Fruit fly (Drosophila melanogaster) whole organism, embryonic: ENCODE measurements around the gene Polr1B.

ENCODE experiments used
- CG10267 ChIP-seq: fragments of 200-800 bp; sonication (Bioruptor generic); optimal IDR thresholded peaks from 2 replicates; lab custom pipeline; 2018; ENCODE audit warnings: missing biosample characterization, mild to moderate bottlenecking, missing genetic modification characterization, moderate library complexity
- CG11504 ChIP-seq: fragments of 200-800 bp; sonication (Bioruptor generic); optimal IDR thresholded peaks from 3 replicates; lab custom pipeline; 2019; ENCODE audit warnings: missing biosample characterization, mild to moderate bottlenecking, missing genetic modification characterization, moderate library complexity
- CG11696 ChIP-seq: fragments of 200-800 bp; sonication (Bioruptor generic); IDR thresholded peaks from 2 replicates; pipeline ENCODE4 v1.3.6; 2022; ENCODE audit warnings: missing biosample characterization, missing genetic modification characterization
- CG12659 ChIP-seq: fragments of 200-800 bp; sonication (Bioruptor generic); optimal IDR thresholded peaks from 3 replicates; lab custom pipeline; 2017; ENCODE audit warnings: mild to moderate bottlenecking, missing biosample characterization, missing genetic modification reagents, missing genetic modification characterization
- CG13287 ChIP-seq: fragments of 200-800 bp; sonication (Bioruptor generic); IDR thresholded peaks from 2 replicates; pipeline ENCODE4 v1.3.6; 2022; ENCODE audit warnings: missing biosample characterization, missing genetic modification characterization; ENCODE audit not compliant: partially characterized antibody
- CG14667 ChIP-seq: fragments of 200-800 bp; sonication (Bioruptor generic); IDR thresholded peaks from 2 replicates; pipeline ENCODE4 v1.3.6; 2022; ENCODE audit warnings: missing biosample characterization, missing genetic modification characterization
- CG15269 ChIP-seq: fragments of 200-800 bp; sonication (Bioruptor generic); optimal IDR thresholded peaks from 2 replicates; lab custom pipeline; 2018; ENCODE audit warnings: missing biosample characterization, mild to moderate bottlenecking, missing genetic modification characterization, moderate library complexity
- CG15479 ChIP-seq: fragments of 200-800 bp; sonication (Bioruptor generic); optimal IDR thresholded peaks from 3 replicates; lab custom pipeline; 2019; ENCODE audit warnings: missing biosample characterization, mild to moderate bottlenecking, missing genetic modification characterization, moderate library complexity
- CG17186 ChIP-seq: fragments of 200-800 bp; sonication (Bioruptor generic); optimal IDR thresholded peaks from 3 replicates; lab custom pipeline; 2017; ENCODE audit warnings: missing biosample characterization, missing genetic modification reagents, missing genetic modification characterization
- CG17912 ChIP-seq: fragments of 200-800 bp; sonication (Bioruptor generic); optimal IDR thresholded peaks from 2 replicates; lab custom pipeline; 2018; ENCODE audit warnings: missing biosample characterization, mild to moderate bottlenecking, missing genetic modification characterization
- CG1832 ChIP-seq: fragments of 200-800 bp; sonication (Bioruptor generic); optimal IDR thresholded peaks from 2 replicates; lab custom pipeline; 2017; ENCODE audit warnings: missing biosample characterization, mild to moderate bottlenecking, missing genetic modification characterization, inconsistent platforms
- CG18476 ChIP-seq: fragments of 200-800 bp; sonication (Bioruptor generic); optimal IDR thresholded peaks from 2 replicates; lab custom pipeline; 2016; ENCODE audit warnings: missing biosample characterization, mild to moderate bottlenecking, missing genetic modification characterization
- CG18764 ChIP-seq: fragments of 200-800 bp; sonication (Bioruptor generic); optimal IDR thresholded peaks from 3 replicates; lab custom pipeline; 2016; ENCODE audit warnings: missing biosample characterization, missing genetic modification characterization
- CG2129 ChIP-seq: fragments of 200-800 bp; sonication (Bioruptor generic); IDR thresholded peaks from 2 replicates; pipeline ENCODE4 v1.3.6; 2022; ENCODE audit warnings: missing biosample characterization, missing genetic modification characterization; ENCODE audit not compliant: partially characterized antibody
- CG3726 ChIP-seq: fragments of 200-800 bp; sonication (Bioruptor generic); IDR thresholded peaks from 3 replicates; pipeline ENCODE4, ENCODE4 v1.3.6; 2022; ENCODE audit warnings: missing biosample characterization, missing genetic modification characterization
- CG4707 ChIP-seq: fragments of 200-800 bp; sonication (Bioruptor generic); optimal IDR thresholded peaks from 2 replicates; lab custom pipeline; 2018; ENCODE audit warnings: missing biosample characterization, mild to moderate bottlenecking, missing genetic modification characterization, moderate library complexity
- CG6254 ChIP-seq: fragments of 200-800 bp; sonication (Bioruptor generic); optimal IDR thresholded peaks from 3 replicates; lab custom pipeline; 2017; ENCODE audit warnings: mild to moderate bottlenecking, missing biosample characterization, missing genetic modification reagents, missing genetic modification characterization
- CG6272 ChIP-seq: fragments of 200-800 bp; sonication (Bioruptor generic); IDR thresholded peaks from 2 replicates; pipeline ENCODE4 v1.3.6; 2022; ENCODE audit warnings: missing biosample characterization, missing genetic modification characterization
- CG7271 ChIP-seq: fragments of 200-800 bp; sonication (Bioruptor generic); optimal IDR thresholded peaks from 2 replicates; lab custom pipeline; 2018; ENCODE audit warnings: missing biosample characterization, mild to moderate bottlenecking, missing genetic modification characterization, moderate library complexity
- CG9817 ChIP-seq: fragments of 200-800 bp; sonication (Bioruptor generic); optimal IDR thresholded peaks from 2 replicates; lab custom pipeline; 2018; ENCODE audit warnings: missing biosample characterization, mild to moderate bottlenecking, missing genetic modification characterization, moderate library complexity
- CHES-1-like ChIP-seq: fragments of 200-800 bp; sonication (Bioruptor generic); optimal IDR thresholded peaks from 2 replicates; lab custom pipeline; 2016; ENCODE audit warnings: missing biosample characterization, missing genetic modification characterization
- Deaf1 ChIP-seq: fragments of 200-800 bp; optimal IDR thresholded peaks from 3 replicates; lab custom pipeline; 2019; ENCODE audit warnings: missing biosample characterization, mild to moderate bottlenecking, missing genetic modification characterization, moderate library complexity
- Ets65A ChIP-seq: fragments of 200-800 bp; sonication (Bioruptor generic); peaks from one replicate; lab custom pipeline; 2016; ENCODE audit warnings: missing biosample characterization, missing genetic modification characterization
- Hmr ChIP-seq: fragments of 200-800 bp; sonication (Bioruptor generic); optimal IDR thresholded peaks from 3 replicates; lab custom pipeline; 2017; ENCODE audit warnings: mild to moderate bottlenecking, missing biosample characterization, missing genetic modification reagents, missing genetic modification characterization
- Jarid2 ChIP-seq: fragments of 200-800 bp; sonication (Bioruptor generic); optimal IDR thresholded peaks from 3 replicates; lab custom pipeline; 2017; ENCODE audit warnings: mild to moderate bottlenecking, missing biosample characterization, missing genetic modification reagents, missing genetic modification characterization
- MTF-1 ChIP-seq: fragments of 200-800 bp; sonication (Bioruptor generic); optimal IDR thresholded peaks from 2 replicates; lab custom pipeline; 2018; ENCODE audit warnings: missing biosample characterization, mild to moderate bottlenecking, missing genetic modification characterization, borderline replicate concordance
- Mrtf ChIP-seq: fragments of 200-800 bp; sonication (Bioruptor generic); IDR thresholded peaks from 3 replicates; pipeline ENCODE4 v1.3.6; 2022; ENCODE audit warnings: missing biosample characterization, missing genetic modification characterization
- Myb ChIP-seq: fragments of 200-800 bp; sonication (Bioruptor generic); optimal IDR thresholded peaks from 2 replicates; lab custom pipeline; 2016; ENCODE audit warnings: missing biosample characterization, missing genetic modification characterization
- Nf-YC ChIP-seq: fragments of 200-800 bp; optimal IDR thresholded peaks from 3 replicates; lab custom pipeline; 2019; ENCODE audit warnings: missing biosample characterization, mild to moderate bottlenecking, missing genetic modification characterization, moderate library complexity
- Opbp ChIP-seq: fragments of 200-800 bp; sonication (Bioruptor generic); IDR thresholded peaks from 3 replicates; pipeline ENCODE4 v1.3.6; 2022; ENCODE audit warnings: missing biosample characterization, missing genetic modification characterization; ENCODE audit not compliant: partially characterized antibody
- Optix ChIP-seq: fragments of 200-800 bp; sonication (Bioruptor generic); IDR thresholded peaks from 3 replicates; pipeline ENCODE4 v1.3.6; 2022; ENCODE audit warnings: missing biosample characterization, missing genetic modification characterization
- Rfx ChIP-seq: fragments of 200-800 bp; sonication (Bioruptor generic); IDR thresholded peaks from 2 replicates; pipeline ENCODE4 v1.3.6; 2022; ENCODE audit warnings: missing biosample characterization, missing genetic modification characterization
- Sry-β ChIP-seq: fragments of 200-800 bp; sonication (Bioruptor generic); optimal IDR thresholded peaks from 2 replicates; lab custom pipeline; 2018; ENCODE audit warnings: missing biosample characterization, mild to moderate bottlenecking, missing genetic modification characterization, moderate library complexity
- YL-1 ChIP-seq: fragments of 200-800 bp; sonication (Bioruptor generic); optimal IDR thresholded peaks from 3 replicates; lab custom pipeline; 2017; ENCODE audit warnings: missing biosample characterization, mild to moderate bottlenecking, missing genetic modification characterization
- ap ChIP-seq: fragments of 200-800 bp; sonication (Bioruptor generic); IDR thresholded peaks from 2 replicates; pipeline ENCODE4 v1.3.6; 2022; ENCODE audit warnings: missing biosample characterization, missing genetic modification characterization
- ase ChIP-seq: fragments of 200-800 bp; sonication (Bioruptor generic); IDR thresholded peaks from 3 replicates; pipeline ENCODE4 v1.3.6; 2022; ENCODE audit warnings: missing biosample characterization, missing genetic modification characterization
- bab2 ChIP-seq: fragments of 200-800 bp; sonication (Bioruptor generic); optimal IDR thresholded peaks from 2 replicates; lab custom pipeline; 2016; ENCODE audit warnings: missing biosample characterization, missing genetic modification characterization
- cg ChIP-seq: fragments of 200-800 bp; sonication (Bioruptor generic); optimal IDR thresholded peaks from 3 replicates; lab custom pipeline; 2019; ENCODE audit warnings: missing biosample characterization, mild to moderate bottlenecking, missing genetic modification characterization, moderate library complexity
- dan ChIP-seq: fragments of 200-800 bp; sonication (Bioruptor generic); IDR thresholded peaks from 2 replicates; pipeline ENCODE4 v1.3.6; 2022; ENCODE audit warnings: missing biosample characterization, missing genetic modification characterization
- dmrt11E ChIP-seq: fragments of 200-800 bp; sonication (Bioruptor generic); optimal IDR thresholded peaks from 3 replicates; lab custom pipeline; 2018; ENCODE audit warnings: missing biosample characterization, mild to moderate bottlenecking, missing genetic modification characterization, moderate library complexity
- ewg ChIP-seq: fragments of 200-800 bp; sonication (Bioruptor generic); optimal IDR thresholded peaks from 3 replicates; lab custom pipeline; 2017; ENCODE audit warnings: mild to moderate bottlenecking, missing biosample characterization, missing genetic modification reagents, missing genetic modification characterization
- fu2 ChIP-seq: fragments of 200-800 bp; sonication (Bioruptor generic); optimal IDR thresholded peaks from 2 replicates; lab custom pipeline; 2016; ENCODE audit warnings: missing biosample characterization, missing genetic modification characterization
- grau ChIP-seq: fragments of 200-800 bp; optimal IDR thresholded peaks from 3 replicates; lab custom pipeline; 2019; ENCODE audit warnings: missing biosample characterization, mild to moderate bottlenecking, missing genetic modification characterization, moderate library complexity
- pan ChIP-seq, 4 experiments: fragments of >200 bp in 3 of 4; fragments of 200-800 bp in 1 of 4; sonication (Bioruptor generic) in 1 of 4; optimal IDR thresholded peaks in 3 of 4; IDR thresholded peaks in 1 of 4; 2 replicates each; pipeline versions ENCODE4 v1.3.6 to Lab custom; 2017 to 2022; ENCODE audit warnings: missing biosample characterization in 2 of 4, missing genetic modification characterization in 2 of 4, mixed read lengths in 1 of 4
- pho ChIP-seq: fragments of 200-800 bp; sonication (Bioruptor generic); optimal IDR thresholded peaks from 2 replicates; lab custom pipeline; 2016; ENCODE audit warnings: missing biosample characterization, missing genetic modification characterization
- schlank ChIP-seq: fragments of 200-800 bp; sonication (Bioruptor generic); optimal IDR thresholded peaks from 2 replicates; lab custom pipeline; 2018; ENCODE audit warnings: missing biosample characterization, mild to moderate bottlenecking, missing genetic modification characterization
- stwl ChIP-seq: fragments of 200-800 bp; sonication (Bioruptor generic); optimal IDR thresholded peaks from 3 replicates; lab custom pipeline; 2018; ENCODE audit warnings: missing biosample characterization, mild to moderate bottlenecking, missing genetic modification characterization, moderate library complexity
- vnd ChIP-seq: fragments of 200-800 bp; sonication (Bioruptor generic); IDR thresholded peaks from 3 replicates; pipeline ENCODE4 v1.3.6; 2022; ENCODE audit warnings: missing biosample characterization, missing genetic modification characterization; ENCODE audit not compliant: partially characterized antibody
- vvl ChIP-seq: fragments of 200-800 bp; sonication (Bioruptor generic); IDR thresholded peaks from 2 replicates; pipeline ENCODE4 v1.3.6; 2022; ENCODE audit warnings: missing biosample characterization, missing genetic modification characterization
- zen2 ChIP-seq: fragments of 200-800 bp; sonication (Bioruptor generic); IDR thresholded peaks from 3 replicates; pipeline ENCODE4 v1.3.6; 2022; ENCODE audit warnings: missing biosample characterization, missing genetic modification characterization; ENCODE audit not compliant: partially characterized antibody

Gene Polr1B

DNA sequence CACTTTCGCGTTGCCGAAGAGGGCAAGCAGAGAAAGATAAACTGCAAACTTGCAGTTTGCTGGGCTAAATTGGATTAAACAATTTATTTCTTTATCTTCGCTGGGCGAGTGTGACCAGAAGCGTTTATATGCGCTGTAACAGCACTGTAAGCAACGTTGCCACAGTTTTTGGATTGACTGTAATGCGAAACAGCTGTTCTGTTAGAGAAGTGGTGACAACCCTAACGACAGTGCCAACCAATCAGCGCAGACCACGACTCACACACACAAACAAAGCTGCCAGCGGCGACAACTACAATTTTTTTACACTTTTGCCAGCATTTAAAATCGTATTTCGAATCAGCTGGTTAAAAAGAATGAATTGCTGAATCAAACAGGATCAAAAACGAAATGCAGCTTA is 48.8 kb downstream of the Polr1B start, which contains the start of the genes crq and shv (continued):
- TF ChIP-seq MTF-1 (GFP tag; lab: Kevin White, UChicago) (no peak), CHES-1-like (no peak), Nf-YC (peak; percentile 100), CG6272 (GFP tag; lab: Robert Waterston, UW) (no peak), YL-1 (GFP tag; lab: Kevin White, UChicago) (peak; percentile 83), CG2129 (GFP tag; lab: Robert Waterston, UW) (no peak), CG11696 (GFP tag; lab: Robert Waterston, UW) (no peak), CG18476 (no peak), CG9817 (tag; lab: Kevin White, UChicago) (no peak), Opbp (peak; percentile 36; the same call in 1 of the 3 replicates), CG15269 (tag; lab: Kevin White, UChicago) (no peak), dmrt11E (tag; lab: Kevin White, UChicago) (no peak), Deaf1 (no peak), CG18764 (GFP tag; lab: Kevin White, UChicago) (no peak), CG4707 (GFP tag; lab: Kevin White, UChicago) (no peak), zen2 (peak; percentile 43; the same call in 2 of the 3 replicates), vnd (no peak), schlank (tag; lab: Kevin White, UChicago) (no peak), stwl (peak; percentile 95), CG10267 (tag; lab: Kevin White, UChicago) (peak; percentile 31), pho (GFP tag; lab: Kevin White, UChicago) (no peak), bab2 (GFP tag; lab: Kevin White, UChicago) (no peak), CG7271 (tag; lab: Kevin White, UChicago) (no peak), fu2 (no peak), ewg (no peak), ap (GFP tag; lab: Robert Waterston, UW) (no peak), pan (optimal IDR thresholded peaks at IDR 0.05; lab: Kevin White, UChicago) (no peak), pan (GFP tag; optimal IDR thresholded peaks at IDR 0.05 in 1 of 2, IDR thresholded peaks at IDR 0.05 in 1 of 2) (no peak), dan (GFP tag; lab: Robert Waterston, UW) (no peak), CG1832 (no peak), CG17186 (GFP tag; lab: Kevin White, UChicago) (peak; percentile 99), grau (tag; lab: Kevin White, UChicago) (no peak), CG6254 (GFP tag; lab: Kevin White, UChicago) (no peak), cg (peak; percentile 89), Hmr (GFP tag; lab: Kevin White, UChicago) (peak; percentile 40), CG13287 (GFP tag; lab: Robert Waterston, UW) (peak; percentile 72), Sry-β (GFP tag; lab: Kevin White, UChicago) (no peak), Ets65A (GFP tag; lab: Kevin White, UChicago) (no peak), Rfx (GFP tag; lab: Robert Waterston, UW) (no peak), Mrtf (GFP tag; lab: Robert Waterston, UW) (no peak), ase (GFP tag; lab: Robert Waterston, UW) (no peak), CG3726 (GFP tag; lab: Robert Waterston, UW) (no peak), CG14667 (GFP tag; lab: Robert Waterston, UW) (no peak), CG17912 (GFP tag; lab: Kevin White, UChicago) (no peak), CG15479 (GFP tag; lab: Kevin White, UChicago) (no peak), CG12659 (GFP tag; lab: Kevin White, UChicago) (peak; percentile 72), Optix (no peak), CG11504 (tag; lab: Kevin White, UChicago) (no peak), Jarid2 (GFP tag; lab: Kevin White, UChicago) (no peak), Myb (peak; percentile 54), vvl (GFP tag; lab: Robert Waterston, UW) (no peak)
